Worm (Caenorhabditis elegans): Measurements from ENCODE around the gene droe-8.
"Not testable (repeated sequence)": the region's sequence is repeated elsewhere in the genome, so short reads cannot be mapped to it uniquely, and the experiment has no call there.

Gene droe-8

ce11 chrV:8726228-8726627, at the start of gene droe-8:
Gene droe-8 (plus strand): TSS chrV:8726528.
- not testable (repeated sequence) for TF ChIP-seq flt-1, ztf-23, tab-1 (GFP tag; IDR thresholded peaks at IDR 0.05)

DNA sequence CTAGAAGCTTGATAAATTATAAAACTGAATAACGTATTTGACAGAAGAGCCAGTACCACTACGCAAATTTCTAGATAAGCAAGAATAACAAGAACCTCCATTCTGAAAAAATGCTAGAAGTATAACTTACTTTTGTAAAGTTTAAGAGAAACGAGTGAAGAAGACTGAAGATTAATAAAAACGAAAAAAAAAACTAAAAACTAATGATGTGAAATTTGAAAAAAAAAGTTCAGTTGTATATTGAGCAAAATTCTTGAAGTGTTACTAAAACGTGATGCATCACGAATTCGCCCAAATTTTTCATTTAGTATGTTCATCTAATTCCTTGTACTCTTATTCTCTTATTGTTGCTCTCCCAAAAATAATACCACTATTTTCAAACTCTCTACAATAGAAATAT, 49.1 kb upstream of the droe-8 start, which contains the start of gene ZC190.6:
Gene ZC190.6 (minus strand): TSS at position 101 of the 400 bp plus-strand sequence.
- TF ChIP-seq klf-2 (GFP tag; conservative IDR thresholded peaks at IDR 0.05) (no peak), T22C8.4 (GFP tag; IDR thresholded peaks at IDR 0.05) (no peak), tab-1 (GFP tag; IDR thresholded peaks at IDR 0.05) (no peak), ztf-29 (GFP tag; IDR thresholded peaks at IDR 0.05) (no peak), flt-1 (GFP tag; IDR thresholded peaks at IDR 0.05) (no peak), med-1 (GFP tag; optimal IDR thresholded peaks at IDR 0.05; ENCODE audit: insufficient read depth) (no peak), ztf-23 (GFP tag; IDR thresholded peaks at IDR 0.05) (no peak), cog-1 (tag; optimal IDR thresholded peaks at IDR 0.05) (no peak), ref-1 (GFP tag; conservative IDR thresholded peaks at IDR 0.05) (no peak)

DNA sequence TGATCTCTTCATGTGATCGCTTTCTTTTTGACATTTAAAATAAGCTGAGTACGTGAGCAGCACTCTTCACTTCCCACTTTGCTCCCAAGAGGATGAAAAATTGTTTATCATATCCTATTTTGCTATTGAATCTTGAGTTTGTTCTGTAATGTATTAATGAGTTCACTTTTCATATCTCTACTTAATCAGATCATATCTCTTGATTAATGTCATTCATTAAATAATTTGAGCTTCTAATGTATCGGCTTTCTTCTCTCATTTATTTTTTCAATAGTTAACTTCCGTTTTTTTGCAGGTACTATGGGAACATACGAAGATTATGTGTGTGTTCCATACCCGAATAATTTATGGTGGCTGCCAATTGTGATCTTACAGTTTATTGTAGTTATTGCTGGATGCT, 45.3 kb upstream of the droe-8 start, which contains the start of gene ZC190.2:
Gene ZC190.2 (plus strand): TSS at position 301 of the 400 bp plus-strand sequence.
- TF ChIP-seq ztf-23 (GFP tag; IDR thresholded peaks at IDR 0.05) = no peak
- TF ChIP-seq med-1 (GFP tag; optimal IDR thresholded peaks at IDR 0.05; ENCODE audit: insufficient read depth) = no peak
- no peak for TF ChIP-seq T22C8.4 (GFP tag; IDR thresholded peaks at IDR 0.05)
- no peak for TF ChIP-seq flt-1 (GFP tag; IDR thresholded peaks at IDR 0.05)
- TF ChIP-seq ztf-29 (GFP tag; IDR thresholded peaks at IDR 0.05) = no peak
- no peak for TF ChIP-seq klf-2 (GFP tag; conservative IDR thresholded peaks at IDR 0.05)
- TF ChIP-seq tab-1 (GFP tag; IDR thresholded peaks at IDR 0.05) = no peak
- no peak for TF ChIP-seq cog-1 (tag; optimal IDR thresholded peaks at IDR 0.05)

DNA sequence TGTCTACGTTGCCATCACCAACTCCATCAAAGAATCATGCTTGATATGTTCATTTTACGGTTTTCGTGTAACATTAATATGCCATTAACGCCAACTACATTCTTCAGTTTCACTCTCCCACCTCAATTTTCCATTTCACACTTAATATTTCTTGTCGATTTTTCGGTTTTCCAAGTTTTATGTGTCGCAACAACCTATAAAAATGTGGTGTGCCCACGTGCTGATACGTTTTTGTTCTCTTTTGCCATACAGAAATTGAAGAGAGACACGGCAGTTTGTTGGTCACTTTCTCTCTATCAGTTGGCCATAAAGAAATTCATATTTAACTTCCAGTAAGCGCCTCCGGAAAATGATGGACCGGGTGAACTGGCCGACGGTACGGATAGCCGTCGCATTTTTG, 43.6 kb upstream of the droe-8 start, which contains the start of gene cln-3.3:
Gene cln-3.3 (plus strand): TSS at position 334 of the 400 bp plus-strand sequence.
- no peak for TF ChIP-seq ztf-29 (GFP tag; IDR thresholded peaks at IDR 0.05)
- TF ChIP-seq ztf-23 (GFP tag; IDR thresholded peaks at IDR 0.05) = no peak
- TF ChIP-seq ref-1 (GFP tag; conservative IDR thresholded peaks at IDR 0.05) = no peak
- no peak for TF ChIP-seq klf-2 (GFP tag; conservative IDR thresholded peaks at IDR 0.05)

DNA sequence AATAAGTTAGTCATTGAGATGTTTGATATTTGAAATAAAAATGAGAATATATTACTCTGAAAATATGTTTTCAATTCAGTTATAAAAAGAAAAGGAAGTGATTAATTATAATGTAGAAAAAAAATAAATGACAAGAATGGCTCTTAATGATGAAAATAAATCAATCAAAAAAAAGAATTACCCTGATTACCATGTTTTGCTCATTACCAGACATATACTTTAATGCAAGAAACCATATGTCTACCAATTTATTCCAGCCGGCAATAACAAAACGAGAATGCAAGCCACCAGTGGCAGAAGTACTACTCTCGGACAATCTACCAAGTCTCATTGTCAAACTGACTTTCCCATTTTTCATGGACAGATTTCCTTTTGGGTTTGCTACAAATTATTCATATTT, 42.5 kb upstream of the droe-8 start:
- TF ChIP-seq T22C8.4 (GFP tag; IDR thresholded peaks at IDR 0.05) (no peak), flt-1 (GFP tag; IDR thresholded peaks at IDR 0.05) (no peak), cog-1 (tag; optimal IDR thresholded peaks at IDR 0.05) (no peak), med-1 (GFP tag; optimal IDR thresholded peaks at IDR 0.05; ENCODE audit: insufficient read depth) (no peak), ztf-23 (GFP tag; IDR thresholded peaks at IDR 0.05) (no peak), ztf-29 (GFP tag; IDR thresholded peaks at IDR 0.05) (no peak), tab-1 (GFP tag; IDR thresholded peaks at IDR 0.05) (no peak), ref-1 (GFP tag; conservative IDR thresholded peaks at IDR 0.05) (no peak), klf-2 (GFP tag; conservative IDR thresholded peaks at IDR 0.05) (no peak)

DNA sequence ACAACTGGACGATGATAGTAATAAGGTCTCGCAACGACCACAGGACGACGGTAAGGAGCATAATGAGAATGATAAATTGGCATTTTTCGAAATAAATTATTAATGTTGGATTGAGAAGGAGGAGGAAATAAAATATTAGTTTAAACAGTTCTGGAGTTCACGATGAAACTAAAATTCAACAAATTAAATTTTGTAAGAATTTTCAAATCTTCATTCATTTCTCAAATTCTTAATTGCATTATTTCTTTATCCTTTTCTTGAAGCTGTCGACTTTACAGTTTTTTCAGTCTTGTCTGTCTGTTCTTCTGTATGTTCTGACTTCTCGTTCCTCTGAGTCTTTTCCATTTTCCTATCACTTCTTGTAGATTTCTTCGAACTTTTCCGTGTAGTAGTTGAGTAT, 39.6 kb upstream of the droe-8 start, which contains the start of gene ZC190.7:
Gene ZC190.7 (minus strand): TSS at position 101 of the 400 bp plus-strand sequence.
- no peak for TF ChIP-seq cog-1 (tag; optimal IDR thresholded peaks at IDR 0.05)
- no peak for TF ChIP-seq med-1 (GFP tag; optimal IDR thresholded peaks at IDR 0.05; ENCODE audit: insufficient read depth)
- TF ChIP-seq flt-1 (GFP tag; IDR thresholded peaks at IDR 0.05) = no peak
- no peak for TF ChIP-seq ztf-29 (GFP tag; IDR thresholded peaks at IDR 0.05)
- no peak for TF ChIP-seq tab-1 (GFP tag; IDR thresholded peaks at IDR 0.05)
- TF ChIP-seq ztf-23 (GFP tag; IDR thresholded peaks at IDR 0.05) = no peak
- TF ChIP-seq ref-1 (GFP tag; conservative IDR thresholded peaks at IDR 0.05) = no peak
- TF ChIP-seq T22C8.4 (GFP tag; IDR thresholded peaks at IDR 0.05) = no peak
- TF ChIP-seq klf-2 (GFP tag; conservative IDR thresholded peaks at IDR 0.05) = no peak

ce11 chrV:8687707-8688106, 38.6 kb upstream of the droe-8 start, which contains the start of gene ZC190.8:
Gene ZC190.8 (minus strand): TSS chrV:8687807.
- no peak for TF ChIP-seq T22C8.4 (GFP tag; IDR thresholded peaks at IDR 0.05)
- no peak for TF ChIP-seq klf-2 (GFP tag; conservative IDR thresholded peaks at IDR 0.05)

DNA sequence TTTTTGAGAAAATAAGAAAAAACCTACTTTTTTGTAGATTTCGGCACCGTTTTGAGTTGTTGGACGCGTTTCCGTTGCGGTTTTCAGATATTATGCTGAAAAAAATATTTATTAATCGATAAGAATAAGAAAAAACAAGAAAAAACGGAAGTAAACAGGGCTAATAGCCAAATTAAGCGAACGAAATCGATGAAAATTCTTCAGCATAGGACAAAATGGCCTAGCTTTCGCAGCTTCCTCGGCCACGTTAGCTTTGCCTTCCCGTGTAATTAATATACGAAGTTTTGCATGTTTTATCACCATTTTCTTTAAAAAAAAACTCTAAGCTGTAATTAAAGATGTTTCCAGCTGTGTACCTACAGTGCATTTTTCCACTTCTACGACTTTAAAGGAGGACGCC, 30.1 kb upstream of the droe-8 start, which contains the start of gene ZC190.10:
Gene ZC190.10 (minus strand): TSS at position 101 of the 400 bp plus-strand sequence.
- not testable (repeated sequence) for TF ChIP-seq ztf-23 (GFP tag; IDR thresholded peaks at IDR 0.05); ref-1 (GFP tag; conservative IDR thresholded peaks at IDR 0.05); cog-1 (tag; optimal IDR thresholded peaks at IDR 0.05)

DNA sequence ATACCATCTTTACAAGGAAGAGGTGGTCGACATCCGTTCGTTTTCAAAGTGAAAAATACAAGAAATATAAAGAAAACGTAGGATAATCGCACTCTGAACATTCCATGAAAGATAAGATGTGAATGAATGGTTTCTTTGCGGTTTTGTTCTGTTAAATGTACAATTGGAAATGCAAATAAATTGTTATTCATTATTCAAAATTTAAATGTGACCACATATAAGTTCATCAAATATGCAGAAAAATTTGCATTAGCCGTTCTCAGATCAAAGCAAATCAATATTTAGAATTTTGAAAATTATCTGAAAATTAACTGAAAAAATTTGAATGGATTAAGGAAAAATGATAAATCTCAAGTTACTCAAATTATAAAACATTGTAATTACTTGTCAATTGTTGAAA, 14.4 kb upstream of the droe-8 start, which contains the start of gene ZC178.2:
Gene ZC178.2 (minus strand): TSS at position 101 of the 400 bp plus-strand sequence.
- no peak for TF ChIP-seq tab-1 (GFP tag; IDR thresholded peaks at IDR 0.05)
- no peak for TF ChIP-seq med-1 (GFP tag; optimal IDR thresholded peaks at IDR 0.05; ENCODE audit: insufficient read depth)
- TF ChIP-seq ztf-23 (GFP tag; IDR thresholded peaks at IDR 0.05) = no peak
- no peak for TF ChIP-seq flt-1 (GFP tag; IDR thresholded peaks at IDR 0.05)
- no peak for TF ChIP-seq cog-1 (tag; optimal IDR thresholded peaks at IDR 0.05)
- no peak for TF ChIP-seq klf-2 (GFP tag; conservative IDR thresholded peaks at IDR 0.05)
- no peak for TF ChIP-seq T22C8.4 (GFP tag; IDR thresholded peaks at IDR 0.05)
- no peak for TF ChIP-seq ztf-29 (GFP tag; IDR thresholded peaks at IDR 0.05)
- TF ChIP-seq ref-1 (GFP tag; conservative IDR thresholded peaks at IDR 0.05) = no peak

DNA sequence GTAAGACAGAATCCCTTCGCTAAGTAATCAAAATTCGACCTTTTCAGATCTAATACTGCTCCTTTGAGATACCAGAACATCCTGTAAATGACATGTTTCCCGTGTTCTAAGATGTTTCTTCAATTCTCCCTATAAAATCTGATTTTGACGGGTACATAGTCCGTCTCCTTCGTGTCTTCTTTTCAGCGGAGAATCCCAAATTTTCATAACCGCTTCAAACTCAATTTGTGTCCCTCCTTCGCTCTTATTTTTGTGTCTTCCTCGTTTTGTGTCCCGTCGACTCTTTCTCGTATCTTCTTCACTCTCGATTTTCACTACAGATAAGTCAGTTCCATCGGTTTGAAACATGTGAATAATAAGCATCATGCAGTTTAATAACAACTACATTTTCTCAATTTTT, 10.2 kb upstream of the droe-8 start, which contains the start of gene glr-5:
Gene glr-5 (plus strand): TSS at position 321 of the 400 bp plus-strand sequence.
- TF ChIP-seq tab-1 (GFP tag; IDR thresholded peaks at IDR 0.05) = no peak
- no peak for TF ChIP-seq flt-1 (GFP tag; IDR thresholded peaks at IDR 0.05)
- no peak for TF ChIP-seq ref-1 (GFP tag; conservative IDR thresholded peaks at IDR 0.05)
- no peak for TF ChIP-seq med-1 (GFP tag; optimal IDR thresholded peaks at IDR 0.05; ENCODE audit: insufficient read depth)
- no peak for TF ChIP-seq ztf-23 (GFP tag; IDR thresholded peaks at IDR 0.05)
